Worm (Caenorhabditis elegans): ENCODE results near the gene mpc-1.
A peak's percentile ranks its signal among the peaks of the same experiment; 100 is the strongest.

mpc-1 gene

DNA sequence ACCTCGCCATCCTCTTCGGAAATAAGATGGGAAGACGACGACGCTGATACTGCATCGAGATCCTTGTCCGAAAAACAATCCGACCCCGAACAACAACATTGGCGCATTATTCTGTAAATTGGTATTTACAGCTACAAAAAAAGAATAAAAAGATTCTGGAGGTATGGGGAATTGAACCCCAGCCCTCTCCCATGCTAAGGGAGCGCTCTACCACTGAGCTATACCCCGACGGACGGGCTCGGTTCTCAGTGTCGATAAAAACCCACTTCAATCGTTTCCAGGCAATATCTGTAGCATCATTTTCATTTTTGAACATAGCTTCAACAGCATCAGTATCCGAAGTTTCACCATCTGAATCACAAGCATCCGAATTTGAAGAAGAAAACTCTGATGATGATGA, 15.5 kb downstream of the mpc-1 start (continued):
- TF ChIP-seq bed-1 (GFP tag; IDR thresholded peaks at IDR 0.05) (0 out of 2 replicates have a peak, but pooled peaks have one; percentile 59), tbp1 (GFP tag; optimal IDR thresholded peaks at IDR 0.05) (peak; percentile 88), lsy-27 (tag; optimal IDR thresholded peaks at IDR 0.05; ENCODE audit: borderline replicate concordance, insufficient read depth) (no peak), lag-1 (GFP tag; IDR thresholded peaks at IDR 0.05) (no peak), F10E7.11 (tag; optimal IDR thresholded peaks at IDR 0.05) (no peak), fkh-3 (tag; optimal IDR thresholded peaks at IDR 0.05) (no peak), hlh-26 (GFP tag; conservative IDR thresholded peaks at IDR 0.05) (no peak), ztf-18 (tag; optimal IDR thresholded peaks at IDR 0.05) (peak; percentile 41), atf-7 (tag; optimal IDR thresholded peaks at IDR 0.05) (no peak), lin-54 (GFP tag; optimal IDR thresholded peaks at IDR 0.05) (peak; percentile 25), aptf-3 (GFP tag; IDR thresholded peaks at IDR 0.05) (no peak), ama-1 (optimal IDR thresholded peaks at IDR 0.05) (no peak), ama-1 (GFP tag; optimal IDR thresholded peaks at IDR 0.05) (peak in 1 of 2 experiments; percentile 64), efl-1 (GFP tag; optimal IDR thresholded peaks at IDR 0.05) (no peak), athp-1 (tag; optimal IDR thresholded peaks at IDR 0.05) (no peak), Y95B8A.8 (GFP tag; IDR thresholded peaks at IDR 0.05) (no peak), attf-3 (GFP tag; conservative IDR thresholded peaks at IDR 0.05) (no peak), lin-35 (GFP tag; optimal IDR thresholded peaks at IDR 0.05) (no peak), ceh-91 (GFP tag; IDR thresholded peaks at IDR 0.05) (no peak), lir-1 (GFP tag; conservative IDR thresholded peaks at IDR 0.05) (no peak), ztf-25 (GFP tag; IDR thresholded peaks at IDR 0.05) (no peak), F52B5.7 (tag; optimal IDR thresholded peaks at IDR 0.05) (peak; percentile 29), F39B2.1 (GFP tag; IDR thresholded peaks at IDR 0.05) (no peak), F37B4.10 (GFP tag; IDR thresholded peaks at IDR 0.05) (no peak), madf-10 (tag; optimal IDR thresholded peaks at IDR 0.05) (no peak), lin-40 (tag; optimal IDR thresholded peaks at IDR 0.05) (no peak), hsf-1 (GFP tag; IDR thresholded peaks at IDR 0.05) (no peak), mcd-1 (GFP tag; IDR thresholded peaks at IDR 0.05) (no peak), snpc-3.4 (tag; optimal IDR thresholded peaks at IDR 0.05) (peak; percentile 40), madf-8 (GFP tag; conservative IDR thresholded peaks at IDR 0.05) (peak; percentile 61), B0336.3 (GFP tag; IDR thresholded peaks at IDR 0.05) (peak; percentile 20; the same call in 1 of the 2 replicates), aptf-2 (GFP tag; conservative IDR thresholded peaks at IDR 0.05) (no peak), tlf-1 (GFP tag; optimal IDR thresholded peaks at IDR 0.05) (no peak), ets-4 (GFP tag; optimal IDR thresholded peaks at IDR 0.05) (no peak), ceh-79 (tag; optimal IDR thresholded peaks at IDR 0.05) (no peak), zfh-2 (GFP tag; conservative IDR thresholded peaks at IDR 0.05) (peak; percentile 34; the same call in 1 of the 2 replicates), ceh-58 (GFP tag; IDR thresholded peaks at IDR 0.05) (0 out of 2 replicates have a peak, but pooled peaks have one; percentile 57), K11D2.4 (GFP tag; IDR thresholded peaks at IDR 0.05) (no peak), hmg-20 (GFP tag; IDR thresholded peaks at IDR 0.05) (no peak), pbrm-1 (GFP tag; IDR thresholded peaks at IDR 0.05) (peak; percentile 42; the same call in 1 of the 2 replicates), nhr-90 (tag; optimal IDR thresholded peaks at IDR 0.05) (peak; percentile 34), xnd-1 (tag; optimal IDR thresholded peaks at IDR 0.05) (no peak), C17E4.6 (GFP tag; IDR thresholded peaks at IDR 0.05) (no peak), nfya-2 (GFP tag; IDR thresholded peaks at IDR 0.05) (no peak), B0035.1 (tag; optimal IDR thresholded peaks at IDR 0.05) (no peak), T07F8.4 (tag; optimal IDR thresholded peaks at IDR 0.05) (no peak), ceh-27 (GFP tag; optimal IDR thresholded peaks at IDR 0.05) (peak; percentile 4), madf-3 (GFP tag; IDR thresholded peaks at IDR 0.05) (no peak), ztf-22 (GFP tag; optimal IDR thresholded peaks at IDR 0.05) (no peak), B0261.1 (tag; optimal IDR thresholded peaks at IDR 0.05) (peak; percentile 71)

Data from whole organism, young adult.